Worm (Caenorhabditis elegans) whole organism, L1 larva: ENCODE measurements around the gene C39D10.7.

Source experiments
- efl-1 ChIP-seq, 4 experiments: fragments of 150-350 bp; optimal IDR thresholded peaks in 3 of 4; peaks in 1 of 4; 1 replicate in 1 of 4; 2 replicates in 3 of 4; lab custom pipeline; 2014; ENCODE audit warnings: missing biosample characterization in 2 of 4, missing genetic modification characterization in 2 of 4, missing genetic modification reagents in 2 of 4
- elt-2 ChIP-seq: sonication (generic microtip); optimal IDR thresholded peaks from 2 replicates; lab custom pipeline; 2016; ENCODE audit warnings: missing genetic modification characterization, mild to moderate bottlenecking, inconsistent platforms, missing compliant biosample characterization, missing genetic modification reagents
- ets-5 ChIP-seq: fragments of 200-800 bp; sonication (Bioruptor generic); IDR thresholded peaks from 2 replicates; pipeline ENCODE4 v1.3.6; 2022; ENCODE audit warnings: missing genetic modification characterization, missing compliant biosample characterization
- fkh-10 ChIP-seq: sonication (generic microtip); optimal IDR thresholded peaks from 2 replicates; lab custom pipeline; 2017; ENCODE audit warnings: missing biosample characterization, missing genetic modification reagents, missing genetic modification characterization
- jun-1 ChIP-seq: fragments of 150-350 bp; optimal IDR thresholded peaks from 2 replicates; lab custom pipeline; 2014; ENCODE audit warnings: missing biosample characterization, missing genetic modification reagents, missing genetic modification characterization
- lin-39 ChIP-seq: fragments of 150-350 bp; optimal IDR thresholded peaks from 2 replicates; lab custom pipeline; 2014; ENCODE audit warnings: missing biosample characterization, missing genetic modification reagents, missing genetic modification characterization
- lsy-2 ChIP-seq, 2 experiments: fragments of 150-350 bp; optimal IDR thresholded peaks; 2 replicates each; lab custom pipeline; 2014; ENCODE audit warnings: missing biosample characterization in 2 of 2, missing genetic modification characterization in 2 of 2
- mdl-1 ChIP-seq, 2 experiments: fragments of 150-350 bp; optimal IDR thresholded peaks; 2 replicates each; lab custom pipeline; 2014 to 2017; ENCODE audit warnings: missing biosample characterization in 2 of 2, missing genetic modification characterization in 2 of 2, inconsistent platforms in 1 of 2
- pax-3 ChIP-seq: fragments of 200-800 bp; sonication (Bioruptor generic); optimal IDR thresholded peaks from 2 replicates; lab custom pipeline; 2018; ENCODE audit warnings: mild to moderate bottlenecking, missing genetic modification characterization, moderate library complexity, missing compliant biosample characterization
- snpc-4 ChIP-seq: fragments of 150-350 bp; optimal IDR thresholded peaks from 2 replicates; lab custom pipeline; 2014; ENCODE audit warnings: missing biosample characterization, missing genetic modification characterization
- sox-4 ChIP-seq: sonication (generic microtip); optimal IDR thresholded peaks from 2 replicates; lab custom pipeline; 2016; ENCODE audit warnings: missing genetic modification characterization, missing compliant biosample characterization
- unc-62 ChIP-seq: fragments of 150-350 bp; optimal IDR thresholded peaks from 2 replicates; lab custom pipeline; 2014; ENCODE audit warnings: missing biosample characterization, missing genetic modification reagents, missing genetic modification characterization
- xbp-1 ChIP-seq: sonication (generic microtip); optimal IDR thresholded peaks from 2 replicates; lab custom pipeline; 2016; ENCODE audit warnings: missing genetic modification characterization, missing compliant biosample characterization

DNA sequence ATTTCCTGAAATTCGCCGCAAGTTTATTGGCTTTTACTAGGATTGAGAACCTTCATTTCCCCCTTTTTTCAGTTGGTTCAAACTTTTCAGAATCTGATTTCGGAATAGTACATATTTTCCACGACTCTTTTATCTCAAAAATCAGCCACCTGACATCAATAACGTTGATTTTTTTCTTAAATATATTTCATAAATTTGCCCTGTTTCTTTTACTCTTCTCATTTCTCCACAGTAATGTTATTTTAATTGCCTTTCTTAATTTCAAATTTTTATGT lies 39.3 kb upstream of the C39D10.7 start:
- TF ChIP-seq lsy-2 (tag; optimal IDR thresholded peaks at IDR 0.05; lab: Kevin White, UChicago): no peak
- TF ChIP-seq mdl-1 (tag; optimal IDR thresholded peaks at IDR 0.05; lab: Kevin White, UChicago): no peak
- TF ChIP-seq lin-39 (tag; lab: Kevin White, UChicago): no peak
- no peak for TF ChIP-seq ets-5 (GFP tag; lab: Robert Waterston, UW)
- no peak for TF ChIP-seq fkh-10
- no peak for TF ChIP-seq elt-2 (tag; lab: Kevin White, UChicago)
- no peak for TF ChIP-seq xbp-1 (tag; lab: Kevin White, UChicago)
- no peak for TF ChIP-seq snpc-4 (tag; lab: Kevin White, UChicago)
- TF ChIP-seq jun-1: no peak
- no peak for TF ChIP-seq efl-1 (optimal IDR thresholded peaks at IDR 0.05; lab: Kevin White, UChicago)
- no peak for TF ChIP-seq efl-1 (GFP tag; optimal IDR thresholded peaks at IDR 0.05 in 1 of 2; lab: Kevin White, UChicago)
- TF ChIP-seq sox-4 (tag; lab: Kevin White, UChicago): no peak
- TF ChIP-seq pax-3 (tag; lab: Kevin White, UChicago): no peak
- no peak for TF ChIP-seq unc-62
